Worm (Caenorhabditis elegans) whole organism, late embryonic: ENCODE data around the gene glb-7.
A peak's percentile ranks its signal among the peaks of the same experiment; 100 is the strongest.

Experiments used
- C38D4.7 ChIP-seq: fragments of 200-800 bp; sonication (Bioruptor generic); optimal IDR thresholded peaks from 2 replicates; lab custom pipeline; 2018; ENCODE audit warnings: mild to moderate bottlenecking, missing genetic modification characterization, moderate library complexity, missing compliant biosample characterization
- K02D7.2 ChIP-seq: sonication (generic microtip); optimal IDR thresholded peaks from 2 replicates; lab custom pipeline; 2017; ENCODE audit warnings: mild to moderate bottlenecking, missing genetic modification characterization, missing compliant biosample characterization
- K09A11.1 ChIP-seq: sonication (generic microtip); optimal IDR thresholded peaks from 2 replicates; lab custom pipeline; 2017; ENCODE audit warnings: antibody characterized with exemption, mild to moderate bottlenecking, missing genetic modification characterization, missing compliant biosample characterization; ENCODE audit not compliant: insufficient read depth
- Y22D7AL.16 ChIP-seq: sonication (generic microtip); optimal IDR thresholded peaks from 2 replicates; lab custom pipeline; 2016; ENCODE audit warnings: missing genetic modification characterization, missing compliant biosample characterization
- ama-1 ChIP-seq: fragments of 150-350 bp; optimal IDR thresholded peaks from 2 replicates; lab custom pipeline; 2014
- ceh-18 ChIP-seq: sonication (generic microtip); optimal IDR thresholded peaks from 2 replicates; lab custom pipeline; 2016; ENCODE audit warnings: missing genetic modification characterization, missing compliant biosample characterization
- ceh-19 ChIP-seq: fragments of 200-800 bp; sonication (Bioruptor generic); optimal IDR thresholded peaks from 2 replicates; lab custom pipeline; 2018; ENCODE audit warnings: mild to moderate bottlenecking, missing genetic modification characterization, missing compliant biosample characterization
- ceh-22 ChIP-seq: sonication (generic microtip); optimal IDR thresholded peaks from 2 replicates; lab custom pipeline; 2017; ENCODE audit warnings: missing biosample characterization, missing genetic modification characterization
- ceh-45 ChIP-seq: fragments of 200-800 bp; sonication (Bioruptor generic); IDR thresholded peaks from 2 replicates; pipeline ENCODE4 v1.3.6; 2022; ENCODE audit warnings: missing genetic modification reagents, missing genetic modification characterization, missing compliant biosample characterization
- dmd-4 ChIP-seq: sonication (generic microtip); optimal IDR thresholded peaks from 2 replicates; lab custom pipeline; 2016; ENCODE audit warnings: borderline replicate concordance, missing genetic modification characterization, missing compliant biosample characterization
- dve-1 ChIP-seq: sonication (generic microtip); optimal IDR thresholded peaks from 2 replicates; lab custom pipeline; 2017; ENCODE audit warnings: antibody characterized with exemption, mild to moderate bottlenecking, missing genetic modification characterization, missing compliant biosample characterization
- ets-4 ChIP-seq: sonication (generic microtip); optimal IDR thresholded peaks from 2 replicates; lab custom pipeline; 2016; ENCODE audit warnings: missing genetic modification characterization, missing compliant biosample characterization
- eyg-1 ChIP-seq: sonication (generic microtip); optimal IDR thresholded peaks from 2 replicates; lab custom pipeline; 2016; ENCODE audit warnings: missing genotype, missing genetic modification characterization, missing compliant biosample characterization
- fax-1 ChIP-seq: sonication (generic microtip); optimal IDR thresholded peaks from 2 replicates; lab custom pipeline; 2016; ENCODE audit warnings: missing genotype, missing genetic modification characterization, missing compliant biosample characterization
- hlh-30 ChIP-seq: sonication (generic microtip); optimal IDR thresholded peaks from 2 replicates; lab custom pipeline; 2017; ENCODE audit warnings: antibody characterized with exemption, missing genetic modification characterization, missing compliant biosample characterization; ENCODE audit not compliant: insufficient read depth
- hlh-6 ChIP-seq: sonication (generic microtip); optimal IDR thresholded peaks from 2 replicates; lab custom pipeline; 2016; ENCODE audit warnings: missing genotype, missing genetic modification characterization, missing compliant biosample characterization
- madf-2 ChIP-seq: sonication (generic microtip); optimal IDR thresholded peaks from 2 replicates; lab custom pipeline; 2017; ENCODE audit warnings: missing genetic modification characterization, missing compliant biosample characterization
- mec-3 ChIP-seq: sonication (generic microtip); optimal IDR thresholded peaks from 2 replicates; lab custom pipeline; 2016; ENCODE audit warnings: borderline replicate concordance, missing genetic modification characterization, missing compliant biosample characterization
- nfya-1 ChIP-seq: sonication (generic microtip); optimal IDR thresholded peaks from 2 replicates; lab custom pipeline; 2017; ENCODE audit warnings: missing genetic modification characterization, mild to moderate bottlenecking, missing compliant biosample characterization, antibody characterized with exemption, moderate library complexity
- npax-4 ChIP-seq: sonication (generic microtip); optimal IDR thresholded peaks from 2 replicates; lab custom pipeline; 2016; ENCODE audit warnings: missing genetic modification characterization, missing compliant biosample characterization
- pat-9 ChIP-seq: fragments of 200-800 bp; sonication (Bioruptor generic); optimal IDR thresholded peaks from 2 replicates; lab custom pipeline; 2018; ENCODE audit warnings: mild to moderate bottlenecking, missing genetic modification characterization, moderate library complexity, missing compliant biosample characterization
- pax-1 ChIP-seq: fragments of 150-350 bp; optimal IDR thresholded peaks from 2 replicates; lab custom pipeline; 2014; ENCODE audit warnings: missing biosample characterization, missing genetic modification characterization
- pha-2 ChIP-seq: sonication (generic microtip); optimal IDR thresholded peaks from 2 replicates; lab custom pipeline; 2017; ENCODE audit warnings: mild to moderate bottlenecking, missing genetic modification characterization, missing compliant biosample characterization
- pha-4 ChIP-seq: fragments of 150-350 bp; optimal IDR thresholded peaks from 2 replicates; lab custom pipeline; 2018; ENCODE audit warnings: missing biosample characterization, missing genetic modification reagents, missing genetic modification characterization
- pros-1 ChIP-seq: fragments of 150-350 bp; optimal IDR thresholded peaks from 2 replicates; lab custom pipeline; 2014; ENCODE audit warnings: missing biosample characterization, missing genetic modification reagents, missing genetic modification characterization
- ref-2 ChIP-seq: sonication (generic microtip); optimal IDR thresholded peaks from 2 replicates; lab custom pipeline; 2016; ENCODE audit warnings: missing genetic modification characterization, missing compliant biosample characterization
- rnt-1 ChIP-seq: sonication (generic microtip); optimal IDR thresholded peaks from 2 replicates; lab custom pipeline; 2016; ENCODE audit warnings: missing genetic modification characterization, missing compliant biosample characterization
- sdc-2 ChIP-seq: sonication (generic microtip); optimal IDR thresholded peaks from 2 replicates; lab custom pipeline; 2016; ENCODE audit warnings: missing genotype, missing genetic modification characterization, missing compliant biosample characterization
- sox-2 ChIP-seq: fragments of 200-800 bp; sonication (Bioruptor generic); IDR thresholded peaks from 2 replicates; pipeline ENCODE4 v1.3.6; 2022; ENCODE audit warnings: missing genetic modification reagents, missing genetic modification characterization, missing compliant biosample characterization
- ttx-3 ChIP-seq: sonication (generic microtip); optimal IDR thresholded peaks from 2 replicates; lab custom pipeline; 2016; ENCODE audit warnings: missing genetic modification reagents, missing genetic modification characterization, missing compliant biosample characterization
- unc-3 ChIP-seq, 2 experiments: fragments of 200-800 bp in 1 of 2; sonication (Bioruptor generic) in 1 of 2; sonication (generic microtip) in 1 of 2; conservative IDR thresholded peaks in 1 of 2; optimal IDR thresholded peaks in 1 of 2; 2 replicates each; pipeline versions ENCODE4 v1.3.6 to Lab custom; 2016 to 2022; ENCODE audit warnings: missing compliant biosample characterization in 2 of 2, missing genetic modification characterization in 2 of 2, missing genetic modification reagents in 1 of 2
- unc-55 ChIP-seq: sonication (generic microtip); optimal IDR thresholded peaks from 2 replicates; lab custom pipeline; 2017; ENCODE audit warnings: missing biosample characterization, missing genetic modification reagents, missing genetic modification characterization
- ztf-16 ChIP-seq: sonication (generic microtip); optimal IDR thresholded peaks from 2 replicates; lab custom pipeline; 2017; ENCODE audit warnings: missing genetic modification characterization, missing compliant biosample characterization

The glb-7 gene

DNA sequence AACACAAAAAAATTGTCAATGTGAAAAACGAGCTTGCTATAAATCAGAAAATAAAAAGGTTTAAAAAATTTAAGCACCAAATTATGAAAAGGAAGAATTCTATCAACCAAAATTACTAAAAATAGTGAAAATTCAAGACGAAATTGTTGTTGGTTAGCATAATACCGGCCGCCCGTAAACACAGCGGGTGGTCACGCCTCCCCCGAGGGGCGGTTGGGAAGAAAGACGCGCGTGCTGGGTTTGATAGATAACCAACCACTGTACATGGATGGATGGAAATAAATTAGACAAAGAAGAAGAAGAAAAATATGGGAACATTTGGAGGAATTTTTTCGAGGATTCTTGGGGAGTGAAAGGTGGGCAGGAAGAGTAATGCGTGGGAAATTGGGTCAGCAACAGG is 19.7 kb downstream of the glb-7 start:
- peak; percentile 55 for TF ChIP-seq ref-2 (tag; lab: Kevin White, UChicago)
- TF ChIP-seq pax-1 (tag; lab: Kevin White, UChicago), result no peak

DNA sequence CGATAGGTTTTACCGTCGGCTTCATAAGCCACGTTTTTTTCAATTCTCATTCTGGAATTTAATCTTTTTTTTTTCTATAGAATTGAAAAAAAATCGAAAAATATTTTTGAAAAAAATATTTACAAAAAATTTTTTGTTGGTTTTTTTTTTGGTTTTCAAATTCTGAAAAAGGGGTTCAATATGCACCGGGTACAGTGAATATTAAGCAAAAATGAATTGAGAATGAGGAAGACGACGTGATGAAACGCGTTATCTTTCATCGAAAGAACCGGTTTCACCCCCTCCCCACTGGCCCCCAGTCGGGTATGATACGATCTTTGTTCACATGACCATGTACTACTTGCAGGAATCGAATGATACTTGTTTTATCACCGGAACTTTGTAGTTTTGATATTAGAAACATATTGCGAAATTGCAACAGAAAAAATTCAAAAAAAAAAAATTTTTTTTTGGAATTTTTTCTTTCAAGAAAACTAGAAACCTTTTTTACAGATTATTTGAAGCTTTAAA is 26.7 kb downstream of the glb-7 start, which contains the start of gene C54E4.5:
TSS of gene C54E4.5 (minus strand) at position 51 of the 510 bp plus-strand sequence.
- TF ChIP-seq fax-1 (no peak), dmd-4 (tag; lab: Kevin White, UChicago) (no peak), ceh-18 (tag; lab: Kevin White, UChicago) (no peak), eyg-1 (tag; lab: Kevin White, UChicago) (no peak), madf-2 (tag; lab: Kevin White, UChicago) (no peak), ceh-45 (GFP tag; lab: Robert Waterston, UW) (no peak), sox-2 (GFP tag; lab: Robert Waterston, UW) (no peak), nfya-1 (no peak), pat-9 (no peak)

DNA sequence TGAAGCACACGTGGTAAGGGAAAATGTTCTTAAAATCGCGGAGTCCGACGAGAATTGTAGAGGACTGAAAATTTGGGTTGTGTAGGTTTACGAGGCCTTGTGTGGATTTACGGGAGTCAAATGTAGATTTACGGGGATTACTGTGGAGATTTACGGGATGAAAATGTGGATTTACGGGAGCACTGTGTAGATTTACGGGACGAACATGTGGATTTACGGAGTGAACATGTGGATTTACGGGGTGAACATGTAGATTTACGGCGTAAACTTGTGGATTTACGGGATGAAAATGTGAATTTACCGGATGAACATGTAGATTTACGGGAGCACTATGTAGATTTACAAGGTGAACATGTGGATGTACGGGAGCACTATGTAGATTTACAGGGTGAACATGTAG is 33.7 kb downstream of the glb-7 start:
- TF ChIP-seq K09A11.1 (tag; lab: Kevin White, UChicago), result no peak
- TF ChIP-seq dve-1 (tag; lab: Kevin White, UChicago), result peak; percentile 93
- TF ChIP-seq, all 69 proteins: peak for 1

DNA sequence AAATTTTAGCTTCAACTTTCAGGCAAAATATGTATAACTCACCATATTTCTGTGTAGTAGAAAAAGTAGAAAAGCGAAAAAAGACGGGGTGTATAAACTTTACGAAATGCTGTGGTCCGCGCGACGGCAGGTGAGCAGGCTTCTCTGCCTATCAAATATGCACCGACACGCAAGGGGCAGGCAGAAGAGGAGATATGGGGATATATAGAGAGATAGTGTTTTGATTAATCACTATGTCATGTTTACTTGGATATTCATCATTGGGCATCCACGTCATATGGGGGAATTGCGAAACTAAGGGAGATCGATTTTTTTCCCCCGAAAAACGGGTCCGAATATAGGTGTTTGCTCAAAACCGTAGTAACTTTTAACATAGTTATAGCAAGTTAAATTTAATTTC is 36.5 kb downstream of the glb-7 start, which contains the start of gene gcy-37:
TSS of gene gcy-37 (minus strand) at position 101 of the 400 bp plus-strand sequence.
- no peak for TF ChIP-seq Y22D7AL.16
- TF ChIP-seq hlh-30 (tag; lab: Kevin White, UChicago), result no peak
- TF ChIP-seq ref-2 (tag; lab: Kevin White, UChicago), result no peak
- no peak for TF ChIP-seq C38D4.7 (GFP tag; lab: Kevin White, UChicago)
- no peak for TF ChIP-seq ceh-19 (GFP tag; lab: Kevin White, UChicago)

DNA sequence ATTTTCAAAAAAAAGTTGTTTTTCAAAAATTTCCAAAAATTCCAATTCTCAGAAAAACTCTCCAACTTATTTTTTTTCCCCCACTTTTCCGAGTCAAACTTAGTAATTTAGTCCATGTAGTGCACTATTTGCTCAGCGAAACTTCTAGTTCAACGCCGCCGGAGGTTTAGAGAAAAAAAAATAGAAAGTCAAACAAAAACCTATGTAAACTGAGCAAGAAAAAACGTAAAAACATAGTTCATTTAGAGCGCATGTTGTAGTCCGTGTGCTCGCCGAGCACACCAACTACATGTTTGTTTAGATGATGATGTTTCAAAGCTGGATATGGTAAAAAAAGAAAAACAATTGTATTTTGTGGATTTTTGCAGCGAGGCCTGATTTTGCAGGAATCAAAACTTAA is 39.7 kb downstream of the glb-7 start:
- no peak for TF ChIP-seq pha-4 (tag; lab: Kevin White, UChicago)
- no peak for TF ChIP-seq unc-3 (GFP tag; conservative IDR thresholded peaks at IDR 0.05; lab: Robert Waterston, UW)
- no peak for TF ChIP-seq unc-3 (tag; optimal IDR thresholded peaks at IDR 0.05; lab: Kevin White, UChicago)
- TF ChIP-seq hlh-6, result no peak
- TF ChIP-seq sdc-2 (tag; lab: Kevin White, UChicago), result no peak
- TF ChIP-seq ttx-3 (tag; lab: Kevin White, UChicago), result no peak
- no peak for TF ChIP-seq pros-1 (tag; lab: Kevin White, UChicago)

DNA sequence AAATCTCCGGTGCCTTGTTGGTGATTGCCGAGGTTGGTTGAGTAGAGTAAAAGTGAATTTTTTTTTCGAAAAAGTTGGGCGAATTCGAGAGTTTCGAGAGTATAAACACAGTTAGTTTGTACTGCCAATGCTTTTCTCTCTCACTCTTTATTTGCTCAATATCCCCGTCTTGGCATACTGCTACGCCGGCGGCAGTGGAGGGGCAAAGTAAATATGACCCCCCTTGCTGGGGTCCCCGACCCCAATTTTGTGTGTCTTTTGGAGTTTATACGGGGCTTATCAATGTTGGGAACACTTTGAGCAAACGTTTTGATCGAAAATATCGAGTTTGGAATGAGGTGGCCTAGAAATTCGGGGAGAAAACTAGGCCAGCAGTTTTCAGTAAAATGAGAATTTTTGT is 45.9 kb downstream of the glb-7 start, which contains the start of gene C54E4.4:
TSS of gene C54E4.4 (minus strand) at position 101 of the 400 bp plus-strand sequence.
- no peak for TF ChIP-seq pha-2 (tag; lab: Kevin White, UChicago)
- TF ChIP-seq ztf-16 (tag; lab: Kevin White, UChicago), result no peak
- no peak for TF ChIP-seq madf-2 (tag; lab: Kevin White, UChicago)
- no peak for TF ChIP-seq rnt-1 (tag; lab: Kevin White, UChicago)
- no peak for TF ChIP-seq ets-4 (tag; lab: Kevin White, UChicago)
- TF ChIP-seq ref-2 (tag; lab: Kevin White, UChicago), result no peak
- TF ChIP-seq unc-55 (GFP tag; lab: Kevin White, UChicago), result no peak
- TF ChIP-seq mec-3 (tag; lab: Kevin White, UChicago), result no peak
- TF ChIP-seq K02D7.2, result no peak
- TF ChIP-seq npax-4, result no peak
- no peak for TF ChIP-seq Y22D7AL.16
- no peak for TF ChIP-seq ceh-22 (tag; lab: Kevin White, UChicago)
- no peak for TF ChIP-seq ama-1 (lab: Kevin White, UChicago)
